Worm (Caenorhabditis elegans): Measurements from ENCODE around the gene F57A8.6.

F57A8.6 gene

ce11 chrV:10112187-10112586, 38.5 kb upstream of the F57A8.6 start, which contains the start of gene C08B6.3:
C08B6.3 (minus strand) TSS chrV:10112287.
- TF ChIP-seq ceh-79 (tag; optimal IDR thresholded peaks at IDR 0.05) (no peak), madf-6 (GFP tag; IDR thresholded peaks at IDR 0.05) (no peak), snpc-1.3 (tag; optimal IDR thresholded peaks at IDR 0.05; ENCODE audit: insufficient read depth) (no peak), tbx-9 (tag; optimal IDR thresholded peaks at IDR 0.05; ENCODE audit: borderline replicate concordance) (no peak), madf-3 (GFP tag; IDR thresholded peaks at IDR 0.05) (no peak), nhr-179 (tag; optimal IDR thresholded peaks at IDR 0.05) (no peak), rcor-1 (GFP tag; IDR thresholded peaks at IDR 0.05) (no peak), nhr-80 (tag; optimal IDR thresholded peaks at IDR 0.05) (no peak), zim-3 (tag; optimal IDR thresholded peaks at IDR 0.05) (no peak), atf-7 (tag; optimal IDR thresholded peaks at IDR 0.05) (no peak), attf-6 (GFP tag; IDR thresholded peaks at IDR 0.05) (no peak), unc-62 (GFP tag; optimal IDR thresholded peaks at IDR 0.05) (no peak), madf-10 (tag; optimal IDR thresholded peaks at IDR 0.05) (no peak), dpl-1 (GFP tag; optimal IDR thresholded peaks at IDR 0.05) (no peak), ztf-26 (tag; optimal IDR thresholded peaks at IDR 0.05) (no peak), let-526 (GFP tag; IDR thresholded peaks at IDR 0.05) (no peak), egrh-3 (GFP tag; IDR thresholded peaks at IDR 0.05) (no peak)

ce11 chrV:10111129-10111528, 37.4 kb upstream of the F57A8.6 start:
- no peak for TF ChIP-seq unc-130 (GFP tag; optimal IDR thresholded peaks at IDR 0.05)
- no peak for TF ChIP-seq hlh-12 (tag; optimal IDR thresholded peaks at IDR 0.05)
- no peak for TF ChIP-seq ceh-100 (GFP tag; IDR thresholded peaks at IDR 0.05)
- TF ChIP-seq nhr-27 (tag; optimal IDR thresholded peaks at IDR 0.05) = no peak
- no peak for TF ChIP-seq repo-1 (tag; optimal IDR thresholded peaks at IDR 0.05)

- TF ChIP-seq ekl-4 (GFP tag; IDR thresholded peaks at IDR 0.05) = no peak
- TF ChIP-seq rcor-1 (GFP tag; IDR thresholded peaks at IDR 0.05) = no peak
Observed at ce11 chrV:10107309-10107708, 33.6 kb upstream of the F57A8.6 start, which contains the start of gene C08B6.11. C08B6.11 (plus strand) TSS chrV:10107609.

ce11 chrV:10105412-10105811, 31.7 kb upstream of the F57A8.6 start, which contains the start of gene C08B6.2:
C08B6.2 (plus strand) TSS chrV:10105712.
- TF ChIP-seq hrde-1 (tag; optimal IDR thresholded peaks at IDR 0.05; ENCODE audit: borderline replicate concordance) (no peak), Y67H2A.10 (GFP tag; conservative IDR thresholded peaks at IDR 0.05) (no peak), hsf-1 (GFP tag; IDR thresholded peaks at IDR 0.05) (no peak), ztf-26 (tag; optimal IDR thresholded peaks at IDR 0.05) (no peak), hmg-20 (GFP tag; IDR thresholded peaks at IDR 0.05) (no peak), die-1 (tag; optimal IDR thresholded peaks at IDR 0.05) (no peak), C17E4.6 (GFP tag; IDR thresholded peaks at IDR 0.05) (no peak), lsy-27 (tag; optimal IDR thresholded peaks at IDR 0.05; ENCODE audit: borderline replicate concordance, insufficient read depth) (no peak), madf-10 (tag; optimal IDR thresholded peaks at IDR 0.05) (no peak), T07F8.4 (tag; optimal IDR thresholded peaks at IDR 0.05) (no peak), ceh-40 (GFP tag; IDR thresholded peaks at IDR 0.05) (no peak), B0019.2 (GFP tag; conservative IDR thresholded peaks at IDR 0.05) (no peak), lin-35 (GFP tag; optimal IDR thresholded peaks at IDR 0.05) (no peak), chd-7 (tag; optimal IDR thresholded peaks at IDR 0.05) (no peak), ama-1 (optimal IDR thresholded peaks at IDR 0.05) (no peak), ama-1 (GFP tag; optimal IDR thresholded peaks at IDR 0.05) (no peak)

Measured in whole organism, young adult.